Fruit fly (Drosophila melanogaster) ovary, adult (tissue): ENCODE data around the gene mil.
"Not testable (repeated sequence)": the region's sequence is repeated elsewhere in the genome, so short reads cannot be mapped to it uniquely, and the experiment has no call there.

Experiments
- CG17801 ChIP-seq: fragments of 200-800 bp; optimal IDR thresholded peaks from 2 replicates; lab custom pipeline; 2019; ENCODE audit warnings: missing biosample characterization, mild to moderate bottlenecking, missing genetic modification characterization, moderate library complexity; ENCODE audit not compliant: partially characterized antibody

The mil gene

dm6 chr3R:27928984-27929924 lies 17.0 kb downstream of the mil start:
- no peak for TF ChIP-seq CG17801 (GFP tag; lab: Kevin White, UChicago)

- no peak for TF ChIP-seq CG17801 (GFP tag; lab: Kevin White, UChicago)
These were observed 19.2 kb downstream of the mil start for dm6 chr3R:27931461-27931860.

- peak; percentile 31 for TF ChIP-seq CG17801 (GFP tag; lab: Kevin White, UChicago)
These were observed 25.8 kb downstream of the mil start, which contains the start of the genes NSD and BOD1 for dm6 chr3R:27937752-27938694. Gene NSD, minus strand, starts transcription at chr3R:27937853. Gene BOD1, plus strand, starts transcription at chr3R:27938245.

dm6 chr3R:27945398-27945797 lies 33.2 kb downstream of the mil start:
- TF ChIP-seq CG17801 (GFP tag; lab: Kevin White, UChicago), result no peak

dm6 chr3R:27946555-27947204 lies 34.4 kb downstream of the mil start:
- no peak for TF ChIP-seq CG17801 (GFP tag; lab: Kevin White, UChicago)

dm6 chr3R:27947682-27948245 lies 35.5 kb downstream of the mil start, which contains the start of gene mfrn:
Gene mfrn, minus strand, starts transcription at chr3R:27948021.
- TF ChIP-seq CG17801 (GFP tag; lab: Kevin White, UChicago), result no peak

dm6 chr3R:27948421-27948906 lies 36.2 kb downstream of the mil start, which contains the start of gene Gp93:
Gene Gp93, plus strand, starts transcription at chr3R:27948711.
- peak; percentile 64 for TF ChIP-seq CG17801 (GFP tag; lab: Kevin White, UChicago)

dm6 chr3R:27953890-27954289 lies 41.6 kb downstream of the mil start, which contains the start of gene CG4951:
Gene CG4951, minus strand, starts transcription at chr3R:27954112.
- no peak for TF ChIP-seq CG17801 (GFP tag; lab: Kevin White, UChicago)

- no peak for TF ChIP-seq CG17801 (GFP tag; lab: Kevin White, UChicago)
These were observed 42.3 kb downstream of the mil start, which contains the start of gene Nep7 for dm6 chr3R:27954533-27954932. Gene Nep7, plus strand, starts transcription at chr3R:27954917.

dm6 chr3R:27957967-27958366 lies 45.7 kb downstream of the mil start:
- TF ChIP-seq CG17801 (GFP tag; lab: Kevin White, UChicago), result no peak

- not testable (repeated sequence) for TF ChIP-seq CG17801 (GFP tag; lab: Kevin White, UChicago)
These were observed 46.9 kb downstream of the mil start, which contains the start of the genes CG42487 and CG4884 for dm6 chr3R:27959145-27959544. Gene CG42487, minus strand, starts transcription at chr3R:27959245. Gene CG4884, minus strand, starts transcription at chr3R:27959245.

dm6 chr3R:27960473-27960872 lies 48.2 kb downstream of the mil start, which contains the start of gene CG31253:
Gene CG31253, minus strand, starts transcription at chr3R:27960573.
- TF ChIP-seq CG17801 (GFP tag; lab: Kevin White, UChicago), result not testable (repeated sequence)

- not testable (repeated sequence) for TF ChIP-seq CG17801 (GFP tag; lab: Kevin White, UChicago)
These were observed 50.9 kb downstream of the mil start, which contains the start of the genes CG31131 and CG4849 for dm6 chr3R:27963119-27963518. Gene CG31131, minus strand, starts transcription at chr3R:27963219. Gene CG4849, plus strand, starts transcription at chr3R:27963415.
